Fruit fly (Drosophila melanogaster): ENCODE results near the gene CG32236.

CG32236 gene

dm6 chr3L:4626434-4626833 is 40.8 kb downstream of the CG32236 start, which contains the start of gene HDAC1:
HDAC1 (plus strand) TSS chr3L:4626734.
- TF ChIP-seq usp (GFP tag; optimal IDR thresholded peaks at IDR 0.05): no peak
- no peak for TF ChIP-seq EcR (GFP tag; optimal IDR thresholded peaks at IDR 0.05)
- TF ChIP-seq pan (optimal IDR thresholded peaks at IDR 0.05): no peak
- no peak for TF ChIP-seq Dll (optimal IDR thresholded peaks at IDR 0.05)

dm6 chr3L:4625387-4626386 is 41.5 kb downstream of the CG32236 start, which contains the start of gene Src64B:
Src64B (minus strand) TSS chr3L:4626196.
- peak; percentile 80 for TF ChIP-seq CG8478 (optimal IDR thresholded peaks at IDR 0.05)
- TF ChIP-seq pan (optimal IDR thresholded peaks at IDR 0.05): no peak

- TF ChIP-seq EcR (GFP tag; optimal IDR thresholded peaks at IDR 0.05) (peak in 1 of 2 experiments; percentile 28), psq (optimal IDR thresholded peaks at IDR 0.05) (no peak)
These were observed 42.6 kb downstream of the CG32236 start for dm6 chr3L:4624371-4625154.

DNA sequence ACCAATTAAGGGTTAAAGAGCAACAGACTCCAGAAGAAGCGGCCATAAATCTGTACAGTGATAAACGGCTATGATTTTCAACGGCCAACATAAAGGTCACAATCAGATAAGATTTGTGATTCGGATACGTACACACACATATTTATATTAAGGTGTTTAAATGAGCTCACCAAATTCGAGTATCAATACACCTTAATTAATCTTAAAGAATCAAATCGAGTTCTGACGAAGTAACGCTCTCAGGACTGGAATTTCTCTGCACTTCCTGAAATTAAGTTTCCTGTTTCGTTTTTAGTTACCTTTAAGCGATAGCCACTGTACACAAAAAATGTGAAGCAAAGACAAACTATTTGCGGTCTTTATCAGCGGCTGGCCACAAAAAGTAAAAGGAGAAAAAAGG is 43.3 kb downstream of the CG32236 start:
- TF ChIP-seq psq (optimal IDR thresholded peaks at IDR 0.05): no peak
- TF ChIP-seq Dll (optimal IDR thresholded peaks at IDR 0.05): no peak
- no peak for TF ChIP-seq pan (optimal IDR thresholded peaks at IDR 0.05)
- no peak for TF ChIP-seq usp (GFP tag; optimal IDR thresholded peaks at IDR 0.05)
- TF ChIP-seq CG8478 (optimal IDR thresholded peaks at IDR 0.05): no peak
- TF ChIP-seq EcR (GFP tag; optimal IDR thresholded peaks at IDR 0.05): no peak

DNA sequence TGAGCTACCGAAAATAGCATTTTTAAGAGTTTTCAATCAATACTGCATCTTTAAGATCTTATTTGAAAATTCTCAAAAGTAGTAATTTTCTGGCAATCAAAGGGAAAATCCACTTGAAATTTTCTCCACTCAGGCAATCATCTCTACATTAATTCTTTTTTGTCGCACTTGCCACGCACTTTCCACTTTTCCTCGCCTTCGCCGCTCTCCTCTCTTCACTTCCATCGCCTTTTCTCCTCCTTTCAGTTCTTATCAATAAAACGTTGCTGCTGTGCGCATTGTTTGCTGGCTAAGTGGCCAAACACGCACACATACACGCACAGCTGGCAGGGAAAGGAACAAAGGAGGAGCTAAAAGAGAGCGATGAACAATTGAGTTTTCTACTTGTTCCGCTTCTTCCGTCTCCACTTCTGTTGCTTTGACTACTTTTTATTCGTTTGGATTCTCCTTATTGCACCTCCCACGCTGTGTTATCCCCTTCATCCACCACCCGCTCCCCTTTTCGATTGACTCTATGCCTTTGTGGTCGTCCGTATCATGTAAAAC is 44.1 kb downstream of the CG32236 start:
- TF ChIP-seq CG8478 (optimal IDR thresholded peaks at IDR 0.05) (no peak), usp (GFP tag; optimal IDR thresholded peaks at IDR 0.05) (no peak)

dm6 chr3L:4620919-4621318 is 46.3 kb downstream of the CG32236 start, which contains the start of gene CG32246:
CG32246 (plus strand) TSS chr3L:4621219.
- TF ChIP-seq EcR (GFP tag; optimal IDR thresholded peaks at IDR 0.05): no peak
- TF ChIP-seq usp (GFP tag; optimal IDR thresholded peaks at IDR 0.05): no peak
- no peak for TF ChIP-seq CG8478 (optimal IDR thresholded peaks at IDR 0.05)

DNA sequence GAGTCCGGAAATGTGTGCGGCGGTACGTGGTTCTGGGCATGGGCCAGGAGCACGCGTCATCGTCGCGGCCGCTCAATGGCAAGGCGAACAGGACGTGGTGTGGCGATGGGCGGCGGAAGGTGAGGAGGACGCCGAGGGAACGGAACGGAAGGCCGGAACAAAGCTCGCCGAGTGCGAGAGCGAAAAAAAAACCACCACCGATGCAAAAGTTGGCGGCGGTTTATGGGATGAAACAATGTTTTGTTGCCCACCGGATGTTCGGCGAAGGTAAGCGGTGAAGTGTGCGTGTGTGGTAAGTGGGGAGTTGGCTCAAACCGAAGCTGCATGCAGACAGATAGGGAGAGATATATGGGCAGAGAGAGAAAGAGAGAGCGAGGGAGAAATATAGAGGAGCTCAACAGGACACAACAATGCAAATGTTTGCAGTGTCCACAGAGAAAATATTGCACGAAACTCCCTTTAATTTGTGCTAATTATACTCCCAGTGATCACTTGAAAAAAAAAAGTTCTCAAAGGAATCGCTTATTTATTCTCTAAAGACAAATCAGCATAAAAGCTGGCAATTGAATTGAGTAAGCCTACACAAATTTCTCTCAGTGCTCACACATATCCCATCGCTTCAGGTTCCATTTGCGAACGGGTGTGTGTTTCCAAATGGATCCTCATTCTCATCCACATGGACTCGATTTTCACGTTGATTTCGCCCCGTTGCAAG is 47.5 kb downstream of the CG32236 start:
- TF ChIP-seq pan (optimal IDR thresholded peaks at IDR 0.05): no peak
- TF ChIP-seq usp (GFP tag; optimal IDR thresholded peaks at IDR 0.05): no peak
- TF ChIP-seq EcR (GFP tag; optimal IDR thresholded peaks at IDR 0.05): no peak
- no peak for TF ChIP-seq Dll (optimal IDR thresholded peaks at IDR 0.05)
- no peak for TF ChIP-seq psq (optimal IDR thresholded peaks at IDR 0.05)
- TF ChIP-seq CG8478 (optimal IDR thresholded peaks at IDR 0.05): no peak

DNA sequence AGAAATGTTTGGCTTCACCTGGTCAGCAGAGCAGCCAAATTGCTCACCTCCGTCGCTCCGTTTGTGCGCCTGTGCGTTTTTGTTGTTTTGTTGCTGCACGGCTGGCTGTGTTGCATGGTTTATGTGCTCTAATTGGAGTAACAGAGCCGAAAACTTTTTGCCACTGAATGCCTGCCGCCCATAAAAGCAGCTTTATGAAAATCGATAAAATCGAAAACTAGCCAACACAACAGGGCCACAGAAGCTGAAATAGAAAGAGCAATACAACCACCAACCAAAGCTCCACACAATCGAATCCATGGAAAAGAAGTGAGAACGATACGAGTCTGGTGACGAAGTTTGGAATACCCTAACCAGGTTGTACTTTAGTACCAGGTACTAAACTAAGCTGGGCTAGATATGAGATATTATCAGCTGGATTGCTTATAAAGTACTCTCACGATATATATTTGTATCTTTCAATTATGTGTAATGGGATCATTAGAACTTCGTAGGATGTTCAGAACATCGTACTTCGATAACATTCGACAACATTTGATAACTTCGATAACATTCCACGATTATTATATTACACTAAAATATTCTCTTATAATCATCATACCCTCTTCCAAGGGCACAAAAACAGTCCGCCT is 48.2 kb downstream of the CG32236 start:
- no peak for TF ChIP-seq usp (GFP tag; optimal IDR thresholded peaks at IDR 0.05)
- TF ChIP-seq EcR (GFP tag; optimal IDR thresholded peaks at IDR 0.05): no peak
- TF ChIP-seq CG8478 (optimal IDR thresholded peaks at IDR 0.05): no peak
- no peak for TF ChIP-seq Dll (optimal IDR thresholded peaks at IDR 0.05)
- no peak for TF ChIP-seq psq (optimal IDR thresholded peaks at IDR 0.05)
- no peak for TF ChIP-seq pan (optimal IDR thresholded peaks at IDR 0.05)

Data from whole organism.